Worm (Caenorhabditis elegans): ENCODE measurements around the gene C54F6.3.

The C54F6.3 gene

DNA sequence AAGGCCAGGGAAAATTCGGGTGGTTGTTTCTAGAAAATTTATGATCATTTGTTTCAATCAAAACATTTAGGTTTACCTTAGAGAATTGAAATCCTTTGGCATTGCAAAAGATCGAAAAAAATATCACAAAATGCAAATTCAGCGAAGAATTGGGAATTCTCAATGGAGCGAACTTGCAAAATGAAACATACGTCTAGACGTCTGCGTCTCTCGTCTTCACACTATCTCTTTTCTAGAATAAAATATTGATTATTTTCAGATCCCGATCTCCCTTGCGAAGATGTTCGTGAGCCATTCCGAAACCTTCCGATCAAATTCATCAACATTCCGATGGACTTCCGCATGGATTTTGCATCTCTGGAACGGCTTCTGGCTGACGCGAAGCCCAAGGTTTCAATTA is 47.3 kb downstream of the C54F6.3 start, which contains the start of gene ets-6:
ets-6 (minus strand) TSS at position 169 of the 400 bp plus-strand sequence.
- TF ChIP-seq aly-1 (tag; optimal IDR thresholded peaks at IDR 0.05): no peak
- TF ChIP-seq ama-1 (optimal IDR thresholded peaks at IDR 0.05): no peak
- no peak for TF ChIP-seq ets-7 (tag; optimal IDR thresholded peaks at IDR 0.05)
- TF ChIP-seq tbx-37 (GFP tag; conservative IDR thresholded peaks at IDR 0.05): no peak
- TF ChIP-seq scrt-1 (GFP tag; IDR thresholded peaks at IDR 0.05): no peak
- TF ChIP-seq hnd-1 (tag; optimal IDR thresholded peaks at IDR 0.05): no peak
- no peak for TF ChIP-seq pes-1 (GFP tag; IDR thresholded peaks at IDR 0.05)
- TF ChIP-seq flt-1 (GFP tag; IDR thresholded peaks at IDR 0.05): no peak
- no peak for TF ChIP-seq F13C5.2 (tag; optimal IDR thresholded peaks at IDR 0.05)
- no peak for TF ChIP-seq B0310.2 (tag; optimal IDR thresholded peaks at IDR 0.05)
- TF ChIP-seq hmg-4 (GFP tag; optimal IDR thresholded peaks at IDR 0.05): no peak
